Worm (Caenorhabditis elegans): ENCODE results near the gene Y102A11A.2.
"Not testable (repeated sequence)": the region's sequence is repeated elsewhere in the genome, so short reads cannot be mapped to it uniquely, and the experiment has no call there.

- not testable (repeated sequence) for TF ChIP-seq dao-5, W03F9.2 (tag; optimal IDR thresholded peaks at IDR 0.05)
These were observed at the start of gene Y102A11A.2 for ce11 chrX:2026342-2026741.
